Worm (Caenorhabditis elegans): ENCODE data around the gene smi-1.

ce11 chrIII:1923419-1924318 lies 45.5 kb downstream of the smi-1 start:
- TF ChIP-seq sea-1 (GFP tag; conservative IDR thresholded peaks at IDR 0.05), result no peak
- peak; percentile 29 for TF ChIP-seq hmg-4 (GFP tag; optimal IDR thresholded peaks at IDR 0.05)
- no peak for TF ChIP-seq ama-1 (optimal IDR thresholded peaks at IDR 0.05)
- 0 out of 2 replicates have a peak, but pooled peaks have one; percentile 4 for TF ChIP-seq flt-1 (GFP tag; IDR thresholded peaks at IDR 0.05)
- TF ChIP-seq F13C5.2 (tag; optimal IDR thresholded peaks at IDR 0.05), result peak; percentile 47
- TF ChIP-seq tbx-37 (GFP tag; conservative IDR thresholded peaks at IDR 0.05), result no peak
- TF ChIP-seq hmbx-1 (tag; optimal IDR thresholded peaks at IDR 0.05), result no peak
- peak; percentile 43 for TF ChIP-seq aly-1 (tag; optimal IDR thresholded peaks at IDR 0.05)
- TF ChIP-seq hnd-1 (tag; optimal IDR thresholded peaks at IDR 0.05), result no peak
